Worm (Caenorhabditis elegans): ENCODE results near the gene Y54H5A.2.

- TF ChIP-seq pes-1 (GFP tag; IDR thresholded peaks at IDR 0.05) (no peak), sea-1 (GFP tag; conservative IDR thresholded peaks at IDR 0.05) (no peak), flt-1 (GFP tag; IDR thresholded peaks at IDR 0.05) (no peak), hmbx-1 (tag; optimal IDR thresholded peaks at IDR 0.05) (no peak), ceh-36 (tag; optimal IDR thresholded peaks at IDR 0.05) (no peak), ceh-13 (GFP tag; optimal IDR thresholded peaks at IDR 0.05) (no peak), B0310.2 (tag; optimal IDR thresholded peaks at IDR 0.05) (no peak), hnd-1 (tag; optimal IDR thresholded peaks at IDR 0.05) (no peak)
Observed at ce11 chrIII:5162820-5163631, 13.6 kb upstream of the Y54H5A.2 start, which contains the start of gene gars-1.

All from whole organism, early embryonic.